Worm (Caenorhabditis elegans) whole organism, L4/young adult: Measurements from ENCODE around the gene pam-1.

ENCODE experiments used
- W03F9.2 ChIP-seq: fragments of 150-350 bp; optimal IDR thresholded peaks from 2 replicates; lab custom pipeline; 2014; ENCODE audit warnings: missing biosample characterization, missing genetic modification characterization
- dao-5 ChIP-seq: sonication (generic microtip); optimal IDR thresholded peaks from 2 replicates; lab custom pipeline; 2016; ENCODE audit warnings: missing genotype, missing genetic modification characterization, moderate library complexity, missing compliant biosample characterization
- him-1 ChIP-seq: sonication (generic microtip); optimal IDR thresholded peaks from 2 replicates; lab custom pipeline; 2016; ENCODE audit warnings: missing genotype, missing genetic modification reagents, missing genetic modification characterization, missing compliant biosample characterization

DNA sequence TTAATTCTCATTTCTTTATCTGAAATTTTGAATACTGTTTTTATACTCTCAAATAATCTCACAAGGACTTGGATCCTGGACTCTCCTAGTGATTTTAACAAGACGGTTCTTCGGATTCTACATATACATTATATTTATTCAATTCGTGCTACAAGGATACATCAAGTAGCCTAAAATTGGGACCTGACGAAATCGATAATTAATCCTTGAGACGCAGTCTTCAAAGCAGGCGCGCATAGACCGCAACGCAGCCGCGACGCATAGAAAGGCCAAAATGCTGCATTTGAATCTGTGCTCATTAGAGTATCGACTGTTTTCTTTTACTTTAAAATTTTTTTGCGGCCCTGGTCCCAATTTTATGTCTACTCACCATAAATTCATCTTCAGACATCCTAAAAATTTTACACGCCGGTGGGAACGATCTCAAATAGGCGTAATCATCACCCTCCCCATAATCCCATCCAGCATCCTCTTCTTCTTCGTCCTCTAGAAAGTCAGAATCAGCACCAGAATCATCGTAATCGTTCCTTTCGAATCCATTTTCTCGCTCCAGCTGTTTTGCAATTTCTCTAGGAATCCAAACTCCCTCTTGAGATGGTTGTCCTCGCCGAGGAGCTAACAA, 24.6 kb upstream of the pam-1 start, which contains the start of gene cec-4:
- no peak for TF ChIP-seq W03F9.2
- TF ChIP-seq dao-5, result no peak
- TF ChIP-seq him-1 (tag; lab: Kevin White, UChicago), result no peak
